Fruit fly (Drosophila melanogaster) S2 (cell line): ENCODE data around the gene CG31467.

Experiments
- CG8478 ChIP-seq: fragments of >200 bp; optimal IDR thresholded peaks from 2 replicates; lab custom pipeline; 2018
- CTCF ChIP-seq, 2 experiments: fragments of >200 bp; optimal IDR thresholded peaks; 2 replicates each; lab custom pipeline; 2018

DNA sequence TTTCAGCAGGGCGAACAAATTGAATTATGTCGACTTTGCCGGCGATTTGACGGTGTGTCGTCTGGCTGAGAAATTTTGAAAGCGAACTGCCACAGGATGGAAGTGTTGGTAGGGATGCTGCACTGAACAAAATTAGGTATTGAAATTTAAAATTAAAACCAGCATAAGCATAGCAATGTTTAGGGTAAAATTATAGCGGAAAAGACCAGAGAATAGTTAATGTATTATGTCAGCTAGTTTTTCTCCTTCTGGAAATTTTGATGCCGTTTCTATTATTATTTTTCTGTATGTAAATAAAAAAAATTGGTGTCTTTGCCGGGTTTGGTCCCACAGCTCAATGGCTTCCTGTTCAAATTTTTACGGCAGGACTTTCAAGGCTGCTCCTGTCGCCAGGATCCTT lies 20.1 kb upstream of the CG31467 start:
- TF ChIP-seq CTCF (optimal IDR thresholded peaks at IDR 0.05; lab: Kevin White, UChicago), result no peak
- no peak for TF ChIP-seq CG8478 (lab: Kevin White, UChicago)
